Fruit fly (Drosophila melanogaster): Measurements from ENCODE around the gene EMC1.

DNA sequence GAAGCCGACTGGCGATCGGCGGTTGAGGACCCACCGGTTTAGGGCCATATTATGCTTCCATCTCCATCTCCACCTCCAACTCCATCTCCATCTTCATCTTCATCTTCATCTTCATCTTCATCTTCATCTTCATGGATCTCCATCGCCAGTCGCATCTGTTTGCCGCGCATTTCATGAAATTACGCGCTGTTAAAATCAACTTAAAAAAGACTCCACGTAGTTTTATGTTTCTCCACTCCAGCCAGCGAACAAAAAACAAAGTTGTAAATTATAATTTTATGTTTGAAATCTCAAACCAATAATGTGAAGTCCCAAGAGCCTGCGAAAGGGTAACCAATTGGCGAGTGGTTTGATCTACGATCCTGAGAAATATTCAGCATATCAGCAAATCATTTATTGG lies 43.0 kb upstream of the EMC1 start:
- TF ChIP-seq EcR (GFP tag; optimal IDR thresholded peaks at IDR 0.05) (no peak), usp (GFP tag; optimal IDR thresholded peaks at IDR 0.05) (no peak), psq (optimal IDR thresholded peaks at IDR 0.05) (no peak), Dll (optimal IDR thresholded peaks at IDR 0.05) (no peak)
